Worm (Caenorhabditis elegans) whole organism, L2 larva: ENCODE results near the gene C17C3.6.
"Not testable (repeated sequence)": the region's sequence is repeated elsewhere in the genome, so short reads cannot be mapped to it uniquely, and the experiment has no call there.

ENCODE experiments used
- C34F6.9 ChIP-seq: fragments of 150-350 bp; optimal IDR thresholded peaks from 2 replicates; lab custom pipeline; 2014; ENCODE audit warnings: missing biosample characterization, missing genetic modification characterization
- F13H6.1 ChIP-seq: sonication (generic microtip); optimal IDR thresholded peaks from 2 replicates; lab custom pipeline; 2016; ENCODE audit warnings: missing genetic modification characterization, missing compliant biosample characterization
- R02D3.7 ChIP-seq: fragments of 150-350 bp; optimal IDR thresholded peaks from 2 replicates; lab custom pipeline; 2014; ENCODE audit warnings: missing biosample characterization, missing genetic modification characterization
- Y55F3AM.14 ChIP-seq: fragments of 200-800 bp; sonication (Bioruptor generic); optimal IDR thresholded peaks from 2 replicates; lab custom pipeline; 2018; ENCODE audit warnings: mild to moderate bottlenecking, missing genetic modification characterization, missing compliant biosample characterization
- ZK546.5 ChIP-seq: sonication (generic microtip); optimal IDR thresholded peaks from 2 replicates; lab custom pipeline; 2017; ENCODE audit warnings: missing biosample characterization, missing genetic modification characterization
- alr-1 ChIP-seq: fragments of 150-350 bp; optimal IDR thresholded peaks from 2 replicates; lab custom pipeline; 2014; ENCODE audit warnings: missing biosample characterization, missing genetic modification characterization
- aly-2 ChIP-seq: fragments of 150-350 bp; optimal IDR thresholded peaks from 2 replicates; lab custom pipeline; 2014; ENCODE audit warnings: missing biosample characterization, missing genetic modification characterization
- ama-1 ChIP-seq: fragments of 150-350 bp; optimal IDR thresholded peaks from 2 replicates; lab custom pipeline; 2018; ENCODE audit warnings: inconsistent platforms
- blmp-1 ChIP-seq: sonication (generic microtip); optimal IDR thresholded peaks from 2 replicates; lab custom pipeline; 2017; ENCODE audit warnings: missing genetic modification characterization, mild to moderate bottlenecking, missing compliant biosample characterization, antibody characterized with exemption, moderate library complexity; ENCODE audit not compliant: insufficient read depth
- ceh-82 ChIP-seq: fragments of 150-350 bp; optimal IDR thresholded peaks from 2 replicates; lab custom pipeline; 2014; ENCODE audit warnings: missing biosample characterization, missing genetic modification characterization
- crh-2 ChIP-seq: sonication (generic microtip); optimal IDR thresholded peaks from 2 replicates; lab custom pipeline; 2017; ENCODE audit warnings: missing biosample characterization, missing genetic modification characterization
- dmd-4 ChIP-seq: sonication (generic microtip); optimal IDR thresholded peaks from 2 replicates; lab custom pipeline; 2017; ENCODE audit warnings: missing biosample characterization, missing genetic modification characterization
- egl-27 ChIP-seq: sonication (generic microtip); optimal IDR thresholded peaks from 3 replicates; lab custom pipeline; 2017; ENCODE audit warnings: missing biosample characterization, missing genetic modification reagents, missing genetic modification characterization
- elt-1 ChIP-seq: fragments of 150-350 bp; optimal IDR thresholded peaks from 2 replicates; lab custom pipeline; 2014; ENCODE audit warnings: missing biosample characterization, missing genetic modification characterization
- fos-1 ChIP-seq: fragments of 150-350 bp; optimal IDR thresholded peaks from 2 replicates; lab custom pipeline; 2014; ENCODE audit warnings: missing biosample characterization, missing genetic modification characterization
- gmeb-1 ChIP-seq: fragments of 150-350 bp; optimal IDR thresholded peaks from 2 replicates; lab custom pipeline; 2014; ENCODE audit warnings: missing biosample characterization, missing genetic modification characterization
- lin-11 ChIP-seq: fragments of 150-350 bp; sonication (generic microtip); optimal IDR thresholded peaks from 2 replicates; lab custom pipeline; 2014; ENCODE audit warnings: missing biosample characterization, missing genetic modification characterization, inconsistent platforms, mixed read lengths
- lin-13 ChIP-seq: fragments of 150-350 bp; optimal IDR thresholded peaks from 2 replicates; lab custom pipeline; 2014; ENCODE audit warnings: missing biosample characterization, missing genetic modification reagents, missing genetic modification characterization
- lin-39 ChIP-seq: fragments of 150-350 bp; optimal IDR thresholded peaks from 2 replicates; lab custom pipeline; 2014; ENCODE audit warnings: missing biosample characterization, missing genetic modification reagents, missing genetic modification characterization
- lsy-2 ChIP-seq, 2 experiments: fragments of 150-350 bp in 1 of 2; sonication (generic microtip) in 1 of 2; optimal IDR thresholded peaks; 2 replicates each; lab custom pipeline; 2014 to 2017; ENCODE audit warnings: missing biosample characterization in 2 of 2, missing genetic modification characterization in 2 of 2
- mab-5 ChIP-seq: fragments of 150-350 bp; optimal IDR thresholded peaks from 2 replicates; lab custom pipeline; 2014; ENCODE audit warnings: missing biosample characterization, missing genetic modification characterization
- mbf-1 ChIP-seq: sonication (generic microtip); optimal IDR thresholded peaks from 2 replicates; lab custom pipeline; 2017; ENCODE audit warnings: missing biosample characterization, missing genetic modification characterization
- mdl-1 ChIP-seq, 2 experiments: fragments of 150-350 bp in 1 of 2; sonication (generic microtip) in 1 of 2; optimal IDR thresholded peaks; 2 replicates each; lab custom pipeline; 2017; ENCODE audit warnings: missing biosample characterization in 2 of 2, missing genetic modification characterization in 2 of 2
- nhr-10 ChIP-seq: sonication (generic microtip); optimal IDR thresholded peaks from 2 replicates; lab custom pipeline; 2017; ENCODE audit warnings: missing biosample characterization, missing genetic modification characterization
- nhr-12 ChIP-seq: fragments of 150-350 bp; optimal IDR thresholded peaks from 2 replicates; lab custom pipeline; 2014; ENCODE audit warnings: missing biosample characterization, missing genetic modification characterization
- nhr-129 ChIP-seq: fragments of 150-350 bp; optimal IDR thresholded peaks from 2 replicates; lab custom pipeline; 2014; ENCODE audit warnings: missing biosample characterization, missing genetic modification characterization
- nhr-23 ChIP-seq: fragments of 150-350 bp; optimal IDR thresholded peaks from 2 replicates; lab custom pipeline; 2014; ENCODE audit warnings: missing biosample characterization, missing genetic modification reagents, missing genetic modification characterization
- nhr-25 ChIP-seq: fragments of 150-350 bp; sonication (generic microtip); optimal IDR thresholded peaks from 3 replicates; lab custom pipeline; 2014; ENCODE audit warnings: missing biosample characterization, missing genetic modification characterization
- peb-1 ChIP-seq: fragments of 150-350 bp; optimal IDR thresholded peaks from 2 replicates; lab custom pipeline; 2014; ENCODE audit warnings: missing biosample characterization, missing genetic modification characterization
- sem-4 ChIP-seq: fragments of 150-350 bp; optimal IDR thresholded peaks from 2 replicates; lab custom pipeline; 2014; ENCODE audit warnings: missing biosample characterization, missing genetic modification reagents, missing genetic modification characterization
- sma-9 ChIP-seq, 2 experiments: fragments of 150-350 bp in 1 of 2; sonication (generic microtip) in 1 of 2; optimal IDR thresholded peaks; 2 replicates each; lab custom pipeline; 2014 to 2016; ENCODE audit warnings: missing genetic modification characterization in 2 of 2, mild to moderate bottlenecking in 1 of 2, missing biosample characterization in 1 of 2, missing compliant biosample characterization in 1 of 2, missing genetic modification reagents in 1 of 2, moderate library complexity in 1 of 2
- snpc-4 ChIP-seq: fragments of 150-350 bp; optimal IDR thresholded peaks from 2 replicates; lab custom pipeline; 2014; ENCODE audit warnings: missing biosample characterization, missing genetic modification characterization
- unc-55 ChIP-seq: fragments of 150-350 bp; sonication (generic microtip); optimal IDR thresholded peaks from 3 replicates; lab custom pipeline; 2014; ENCODE audit warnings: missing biosample characterization, missing genetic modification reagents, missing genetic modification characterization
- zag-1 ChIP-seq: fragments of 150-350 bp; optimal IDR thresholded peaks from 2 replicates; lab custom pipeline; 2014; ENCODE audit warnings: missing biosample characterization, missing genetic modification characterization
- ztf-1 ChIP-seq: fragments of 200-800 bp; sonication (Bioruptor generic); conservative IDR thresholded peaks from 2 replicates; pipeline ENCODE4 v1.3.6; 2022; ENCODE audit warnings: missing genetic modification characterization, missing compliant biosample characterization
- ztf-11 ChIP-seq: sonication (generic microtip); optimal IDR thresholded peaks from 2 replicates; lab custom pipeline; 2017; ENCODE audit warnings: missing biosample characterization, missing genetic modification characterization

The C17C3.6 gene

ce11 chrII:5533642-5534041 lies 16.2 kb upstream of the C17C3.6 start, which contains the start of gene hlh-26:
TSS of gene hlh-26 (minus strand) at chrII:5533742.
- no peak for TF ChIP-seq blmp-1
- TF ChIP-seq dmd-4, result no peak
- TF ChIP-seq lin-39 (tag; lab: Kevin White, UChicago), result no peak
- TF ChIP-seq alr-1 (tag; lab: Kevin White, UChicago), result no peak
- no peak for TF ChIP-seq Y55F3AM.14 (GFP tag; lab: Kevin White, UChicago)
- TF ChIP-seq peb-1 (tag; lab: Kevin White, UChicago), result no peak
- TF ChIP-seq sem-4 (tag; lab: Kevin White, UChicago), result no peak
- TF ChIP-seq ztf-1 (GFP tag; lab: Robert Waterston, UW), result no peak
- TF ChIP-seq ZK546.5 (tag; lab: Kevin White, UChicago), result no peak
- no peak for TF ChIP-seq unc-55 (GFP tag; lab: Kevin White, UChicago)
- no peak for TF ChIP-seq elt-1
- TF ChIP-seq egl-27 (tag; lab: Kevin White, UChicago), result no peak
- no peak for TF ChIP-seq ceh-82 (tag; lab: Kevin White, UChicago)
- no peak for TF ChIP-seq ztf-11
- no peak for TF ChIP-seq crh-2 (tag; lab: Kevin White, UChicago)

DNA sequence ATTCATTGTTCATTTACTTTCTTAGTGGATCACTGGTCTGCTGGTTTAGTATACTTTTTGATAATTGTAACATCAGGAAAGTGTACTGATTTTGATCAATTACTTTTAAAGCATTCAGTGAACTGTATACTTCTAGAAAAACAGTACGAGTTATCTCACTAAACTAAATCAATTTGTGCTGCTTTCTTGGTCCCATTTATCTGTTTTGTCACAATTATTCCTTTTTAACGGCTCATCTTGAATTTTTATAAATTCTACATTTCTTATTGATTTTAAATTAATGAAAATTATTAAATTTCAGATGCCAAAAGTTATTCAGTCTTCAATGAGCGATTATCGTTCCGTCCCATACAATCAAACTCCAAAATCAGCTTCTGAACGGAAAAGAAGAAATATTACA lies 14.9 kb upstream of the C17C3.6 start, which contains the start of gene hlh-25:
Gene hlh-25 (plus strand): TSS at position 301 of the 400 bp plus-strand sequence.
- not testable (repeated sequence) for TF ChIP-seq nhr-12; lin-11 (tag; lab: Kevin White, UChicago); aly-2 (tag; lab: Kevin White, UChicago)

ce11 chrII:5537078-5537477 lies 12.8 kb upstream of the C17C3.6 start:
- TF ChIP-seq mbf-1 (tag; lab: Kevin White, UChicago), result no peak
- no peak for TF ChIP-seq mab-5
- TF ChIP-seq fos-1 (tag; lab: Kevin White, UChicago), result no peak
- no peak for TF ChIP-seq sma-9 (GFP tag; optimal IDR thresholded peaks at IDR 0.05; lab: Kevin White, UChicago)
- TF ChIP-seq sma-9 (tag; optimal IDR thresholded peaks at IDR 0.05; lab: Kevin White, UChicago), result no peak
- TF ChIP-seq lsy-2 (tag; optimal IDR thresholded peaks at IDR 0.05; lab: Kevin White, UChicago), result no peak
- no peak for TF ChIP-seq F13H6.1
- no peak for TF ChIP-seq R02D3.7
- no peak for TF ChIP-seq crh-2 (tag; lab: Kevin White, UChicago)
- no peak for TF ChIP-seq nhr-129 (tag; lab: Kevin White, UChicago)
- no peak for TF ChIP-seq zag-1 (tag; lab: Kevin White, UChicago)
- no peak for TF ChIP-seq snpc-4 (tag; lab: Kevin White, UChicago)

ce11 chrII:5537524-5537923 lies 12.3 kb upstream of the C17C3.6 start, which contains the start of gene C17C3.11:
TSS of gene C17C3.11 (plus strand) at chrII:5537824.
- TF ChIP-seq unc-55 (GFP tag; lab: Kevin White, UChicago) (peak; percentile 46), lin-11 (tag; lab: Kevin White, UChicago) (no peak), nhr-10 (tag; lab: Kevin White, UChicago) (no peak), lsy-2 (tag; optimal IDR thresholded peaks at IDR 0.05; lab: Kevin White, UChicago) (no peak), nhr-129 (tag; lab: Kevin White, UChicago) (no peak)

DNA sequence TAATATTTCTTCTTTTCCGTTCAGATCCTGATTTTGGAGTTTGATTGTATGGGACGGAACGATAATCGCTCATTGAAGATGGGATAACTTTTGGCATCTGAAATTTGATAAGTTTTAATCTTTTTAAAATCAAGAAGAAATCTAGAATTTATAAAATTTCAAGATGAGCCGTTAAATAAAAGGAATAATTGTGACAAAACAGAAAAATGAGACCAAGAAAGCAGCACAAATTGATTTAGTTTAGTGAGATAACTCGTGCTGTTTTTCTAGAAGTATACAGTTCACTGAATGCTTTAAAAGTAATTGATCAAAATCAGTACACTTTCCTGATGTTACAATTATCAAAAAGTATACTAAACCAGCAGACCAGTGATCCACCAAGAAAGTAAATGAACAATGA lies 9.7 kb upstream of the C17C3.6 start, which contains the start of gene hlh-27:
Gene hlh-27 (minus strand): TSS at position 101 of the 400 bp plus-strand sequence.
- not testable (repeated sequence) for TF ChIP-seq mdl-1 (tag; optimal IDR thresholded peaks at IDR 0.05; lab: Kevin White, UChicago); lin-39 (tag; lab: Kevin White, UChicago); nhr-23

- no peak for TF ChIP-seq fos-1 (tag; lab: Kevin White, UChicago)
- TF ChIP-seq nhr-12, result no peak
- no peak for TF ChIP-seq F13H6.1
- TF ChIP-seq mbf-1 (tag; lab: Kevin White, UChicago), result no peak
- no peak for TF ChIP-seq gmeb-1 (tag; lab: Kevin White, UChicago)
- no peak for TF ChIP-seq ztf-1 (GFP tag; lab: Robert Waterston, UW)
- no peak for TF ChIP-seq aly-2 (tag; lab: Kevin White, UChicago)
- TF ChIP-seq mab-5, result no peak
- no peak for TF ChIP-seq lsy-2 (tag; optimal IDR thresholded peaks at IDR 0.05; lab: Kevin White, UChicago)
- no peak for TF ChIP-seq C34F6.9 (tag; lab: Kevin White, UChicago)
- no peak for TF ChIP-seq lin-11 (tag; lab: Kevin White, UChicago)
- TF ChIP-seq lin-13 (GFP tag; lab: Kevin White, UChicago), result no peak
- TF ChIP-seq ceh-82 (tag; lab: Kevin White, UChicago), result no peak
- no peak for TF ChIP-seq Y55F3AM.14 (GFP tag; lab: Kevin White, UChicago)
- TF ChIP-seq crh-2 (tag; lab: Kevin White, UChicago), result no peak
- TF ChIP-seq nhr-25 (tag; lab: Kevin White, UChicago), result no peak
- no peak for TF ChIP-seq ama-1 (lab: Kevin White, UChicago)
Measured at ce11 chrII:5541685-5542084, 8.2 kb upstream of the C17C3.6 start, which contains the start of gene C17C3.24. TSS of gene C17C3.24 (minus strand) at chrII:5541785.
